Worm (Caenorhabditis elegans): ENCODE measurements around the gene nhr-32.

nhr-32 gene

DNA sequence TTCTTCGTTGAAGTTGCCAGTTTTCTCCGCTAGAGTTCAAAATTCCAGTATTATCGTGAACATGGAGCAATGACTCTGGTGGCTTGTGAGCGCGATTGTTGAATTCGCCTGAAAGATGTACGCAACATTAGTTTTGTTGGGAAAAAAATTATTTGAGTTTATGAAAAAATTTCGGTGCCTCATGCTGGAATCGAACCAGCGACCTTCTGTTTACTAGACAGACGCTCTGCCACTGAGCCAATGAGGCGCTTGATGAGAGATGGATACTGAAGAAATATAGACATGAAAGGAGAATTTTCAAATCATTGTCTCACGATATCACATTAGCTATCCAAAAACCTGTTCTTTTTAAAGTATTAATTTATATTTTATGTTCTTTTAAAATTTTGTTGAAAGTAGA is 31.7 kb downstream of the nhr-32 start (continued):
- TF ChIP-seq mes-2 (tag; optimal IDR thresholded peaks at IDR 0.05; ENCODE audit: poor library complexity, severe bottlenecking) (no peak), arid-1 (GFP tag; conservative IDR thresholded peaks at IDR 0.05) (peak; percentile 70; the same call in 1 of the 2 replicates), snpc-1.2 (GFP tag; IDR thresholded peaks at IDR 0.05) (no peak), ceh-44 (GFP tag; IDR thresholded peaks at IDR 0.05) (no peak), ZK546.5 (tag; optimal IDR thresholded peaks at IDR 0.05) (no peak), F37D6.2 (tag; optimal IDR thresholded peaks at IDR 0.05) (no peak), Y48G9A.11 (GFP tag; IDR thresholded peaks at IDR 0.05) (peak; percentile 44; the same call in 1 of the 2 replicates), pha-4 (GFP tag; IDR thresholded peaks at IDR 0.05) (peak; percentile 82), pha-4 (tag; optimal IDR thresholded peaks at IDR 0.05) (no peak), D1046.2 (GFP tag; IDR thresholded peaks at IDR 0.05) (no peak; the same call in 1 of the 2 replicates), daf-12 (tag; optimal IDR thresholded peaks at IDR 0.05) (no peak), nhr-11 (tag; optimal IDR thresholded peaks at IDR 0.05) (no peak), ama-1 (optimal IDR thresholded peaks at IDR 0.05) (no peak), nhr-237 (tag; optimal IDR thresholded peaks at IDR 0.05) (no peak), nhr-111 (GFP tag; optimal IDR thresholded peaks at IDR 0.05) (peak; percentile 65), snpc-4 (tag; optimal IDR thresholded peaks at IDR 0.05) (no peak), aha-1 (tag) (no peak), nhr-25 (tag; optimal IDR thresholded peaks at IDR 0.05; ENCODE audit: borderline replicate concordance, insufficient read depth) (no peak), dmd-9 (GFP tag; IDR thresholded peaks at IDR 0.05) (no peak), lin-13 (GFP tag; optimal IDR thresholded peaks at IDR 0.05) (no peak), ceh-62 (tag; optimal IDR thresholded peaks at IDR 0.05) (no peak), ceh-32 (tag; optimal IDR thresholded peaks at IDR 0.05; ENCODE audit: poor library complexity) (no peak), tag-97 (GFP tag; IDR thresholded peaks at IDR 0.05) (no peak), dmd-6 (GFP tag; IDR thresholded peaks at IDR 0.05) (peak; percentile 23; the same call in 1 of the 2 replicates), mep-1 (tag; optimal IDR thresholded peaks at IDR 0.05) (no peak), ctbp-1 (GFP tag; IDR thresholded peaks at IDR 0.05) (0 out of 2 replicates have a peak, but pooled peaks have one; percentile 33), egl-43 (GFP tag; IDR thresholded peaks at IDR 0.05) (peak; percentile 85), lsy-2 (tag; optimal IDR thresholded peaks at IDR 0.05) (no peak), spr-3 (GFP tag; optimal IDR thresholded peaks at IDR 0.05) (peak; percentile 39), Y75B8A.6 (GFP tag; IDR thresholded peaks at IDR 0.05) (no peak), nhr-102 (tag; optimal IDR thresholded peaks at IDR 0.05) (peak; percentile 29), zip-2 (tag; optimal IDR thresholded peaks at IDR 0.05) (peak; percentile 17), T20F7.1 (GFP tag; optimal IDR thresholded peaks at IDR 0.05) (no peak), zag-1 (tag; optimal IDR thresholded peaks at IDR 0.05) (no peak), unc-130 (GFP tag; optimal IDR thresholded peaks at IDR 0.05) (peak; percentile 19), tra-1 (GFP tag; IDR thresholded peaks at IDR 0.05) (peak; percentile 71), lin-29 (GFP tag; IDR thresholded peaks at IDR 0.05) (no peak), rbr-2 (tag; optimal IDR thresholded peaks at IDR 0.05) (no peak), lir-3 (tag; optimal IDR thresholded peaks at IDR 0.05) (peak; percentile 59), lin-38 (GFP tag; IDR thresholded peaks at IDR 0.05) (no peak), nhr-10 (tag; optimal IDR thresholded peaks at IDR 0.05) (no peak), duxl-1 (tag; optimal IDR thresholded peaks at IDR 0.05; ENCODE audit: poor library complexity) (peak; percentile 35), ces-1 (GFP tag; optimal IDR thresholded peaks at IDR 0.05) (no peak), fos-1 (tag; optimal IDR thresholded peaks at IDR 0.05) (no peak), vab-7 (GFP tag; IDR thresholded peaks at IDR 0.05) (peak; percentile 83), ztf-7 (tag; optimal IDR thresholded peaks at IDR 0.05) (no peak), madf-5 (GFP tag; IDR thresholded peaks at IDR 0.05) (0 out of 4 replicates have a peak, but pooled peaks of 1 of the 2 experiments have one; percentile 55), daf-8 (GFP tag; IDR thresholded peaks at IDR 0.05) (no peak), nhr-41 (GFP tag; IDR thresholded peaks at IDR 0.05) (peak; percentile 64; the same call in 1 of the 2 replicates), dve-1 (tag; optimal IDR thresholded peaks at IDR 0.05; ENCODE audit: insufficient read depth) (no peak), ceh-20 (GFP tag; IDR thresholded peaks at IDR 0.05) (0 out of 2 replicates have a peak, but pooled peaks have one; percentile 17), nhr-6 (tag; optimal IDR thresholded peaks at IDR 0.05) (no peak)

All from whole organism, L4 larva.